Worm (Caenorhabditis elegans) whole organism, midembryonic: Measurements from ENCODE around the gene Y66D12A.3.

Experiments used
- T22C8.4 ChIP-seq: fragments of 200-800 bp; sonication (Bioruptor generic); IDR thresholded peaks from 2 replicates; pipeline ENCODE4 v1.3.6; 2022; ENCODE audit warnings: missing genetic modification characterization, missing compliant biosample characterization
- cog-1 ChIP-seq: sonication (generic microtip); optimal IDR thresholded peaks from 2 replicates; lab custom pipeline; 2016; ENCODE audit warnings: missing genetic modification characterization, missing compliant biosample characterization
- flt-1 ChIP-seq: fragments of 200-800 bp; sonication (Bioruptor generic); IDR thresholded peaks from 2 replicates; pipeline ENCODE4 v1.3.6; 2022; ENCODE audit warnings: missing genetic modification characterization, missing compliant biosample characterization
- klf-2 ChIP-seq: fragments of 200-800 bp; sonication (Bioruptor generic); conservative IDR thresholded peaks from 2 replicates; pipeline ENCODE4 v1.3.6; 2022; ENCODE audit warnings: missing genetic modification reagents, missing genetic modification characterization, missing compliant biosample characterization
- med-1 ChIP-seq: sonication (generic microtip); optimal IDR thresholded peaks from 2 replicates; lab custom pipeline; 2017; ENCODE audit warnings: missing genetic modification characterization, mild to moderate bottlenecking, missing compliant biosample characterization, antibody characterized with exemption, missing genetic modification reagents; ENCODE audit not compliant: insufficient read depth
- ref-1 ChIP-seq: fragments of 200-800 bp; sonication (Bioruptor generic); conservative IDR thresholded peaks from 2 replicates; pipeline ENCODE4 v1.3.6; 2022; ENCODE audit warnings: missing genetic modification reagents, missing genetic modification characterization, missing compliant biosample characterization
- tab-1 ChIP-seq: fragments of 200-800 bp; sonication (Bioruptor generic); IDR thresholded peaks from 2 replicates; pipeline ENCODE4 v1.3.6; 2022; ENCODE audit warnings: missing genetic modification characterization, missing compliant biosample characterization
- ztf-23 ChIP-seq: fragments of 200-800 bp; sonication (Bioruptor generic); IDR thresholded peaks from 2 replicates; pipeline ENCODE4 v1.3.6; 2022; ENCODE audit warnings: missing genetic modification reagents, missing genetic modification characterization, missing compliant biosample characterization
- ztf-29 ChIP-seq: fragments of 200-800 bp; sonication (Bioruptor generic); IDR thresholded peaks from 2 replicates; pipeline ENCODE4 v1.3.6; 2022; ENCODE audit warnings: missing genetic modification reagents, missing genetic modification characterization, missing compliant biosample characterization

ce11 chrIII:11632376-11632775 lies 43.4 kb downstream of the Y66D12A.3 start:
- TF ChIP-seq med-1 (GFP tag; lab: Kevin White, UChicago), result no peak
- no peak for TF ChIP-seq cog-1 (tag; lab: Kevin White, UChicago)
- no peak for TF ChIP-seq ref-1
- no peak for TF ChIP-seq tab-1 (GFP tag; lab: Robert Waterston, UW)
- no peak for TF ChIP-seq ztf-29
- no peak for TF ChIP-seq ztf-23 (GFP tag; lab: Robert Waterston, UW)
- no peak for TF ChIP-seq flt-1 (GFP tag; lab: Robert Waterston, UW)
- no peak for TF ChIP-seq klf-2 (GFP tag; lab: Robert Waterston, UW)
- no peak for TF ChIP-seq T22C8.4 (GFP tag; lab: Robert Waterston, UW)
